Fruit fly (Drosophila melanogaster) whole organism, wandering third instar larva: ENCODE results near the gene CG6693.
A peak's percentile ranks its signal among the peaks of the same experiment; 100 is the strongest.

ENCODE experiments used
- Abd-B ChIP-seq: fragments of >200 bp; optimal IDR thresholded peaks from 2 replicates; lab custom pipeline; 2017; ENCODE audit warnings: missing biosample characterization, missing genetic modification characterization
- CG32264 ChIP-seq: fragments of 200-800 bp; sonication (Bioruptor generic); optimal IDR thresholded peaks from 2 replicates; lab custom pipeline; 2016; ENCODE audit warnings: missing biosample characterization, missing genetic modification characterization
- CG9705 ChIP-seq: fragments of 200-800 bp; sonication (Bioruptor generic); optimal IDR thresholded peaks from 2 replicates; lab custom pipeline; 2018; ENCODE audit warnings: missing biosample characterization, mild to moderate bottlenecking, missing genetic modification characterization
- CrebA ChIP-seq: fragments of 200-800 bp; sonication (Bioruptor generic); optimal IDR thresholded peaks from 2 replicates; lab custom pipeline; 2016; ENCODE audit warnings: missing biosample characterization, mild to moderate bottlenecking, missing genetic modification characterization, borderline replicate concordance
- Dfd ChIP-seq: fragments of >200 bp; optimal IDR thresholded peaks from 2 replicates; lab custom pipeline; 2017; ENCODE audit warnings: missing biosample characterization, missing genetic modification characterization
- Dif ChIP-seq: fragments of 200-275, 200-300 bp; sonication (Bioruptor generic); optimal IDR thresholded peaks from 2 replicates; lab custom pipeline; 2018; ENCODE audit warnings: missing biosample characterization, missing genetic modification characterization; ENCODE audit not compliant: partially characterized antibody
- GATAd ChIP-seq: sonication (Bioruptor generic); optimal IDR thresholded peaks from 2 replicates; lab custom pipeline; 2016; ENCODE audit warnings: missing biosample characterization, missing genetic modification characterization
- HLH106 ChIP-seq: fragments of 200-800 bp; optimal IDR thresholded peaks from 3 replicates; lab custom pipeline; 2019; ENCODE audit warnings: missing biosample characterization, mild to moderate bottlenecking, missing genetic modification characterization, moderate library complexity
- Hnf4 ChIP-seq: fragments of 200-800 bp; sonication (Bioruptor generic); optimal IDR thresholded peaks from 2 replicates; lab custom pipeline; 2016; ENCODE audit warnings: missing biosample characterization, mild to moderate bottlenecking, missing genetic modification characterization
- Hr78 ChIP-seq: fragments of >200 bp; optimal IDR thresholded peaks from 2 replicates; lab custom pipeline; 2017; ENCODE audit warnings: missing biosample characterization, missing genetic modification characterization
- Hr83 ChIP-seq: fragments of 200-300 bp; sonication (Bioruptor generic); optimal IDR thresholded peaks from 2 replicates; lab custom pipeline; 2016; ENCODE audit warnings: missing biosample characterization, mild to moderate bottlenecking, missing genetic modification characterization, moderate library complexity; ENCODE audit not compliant: poor library complexity, severe bottlenecking
- Jra ChIP-seq: sonication (Bioruptor generic); optimal IDR thresholded peaks from 2 replicates; lab custom pipeline; 2016; ENCODE audit warnings: missing biosample characterization, missing genetic modification characterization
- Mio ChIP-seq: sonication (Bioruptor generic); optimal IDR thresholded peaks from 2 replicates; lab custom pipeline; 2016; ENCODE audit warnings: missing biosample characterization, missing genetic modification characterization
- Myc ChIP-seq: fragments of >200 bp; optimal IDR thresholded peaks from 2 replicates; lab custom pipeline; 2017
- N ChIP-seq: fragments of >200 bp; optimal IDR thresholded peaks from 2 replicates; lab custom pipeline; 2018; ENCODE audit warnings: missing biosample characterization, missing external identifiers, missing genetic modification characterization
- OdsH ChIP-seq: fragments of 200-800 bp; sonication (Bioruptor generic); optimal IDR thresholded peaks from 2 replicates; lab custom pipeline; 2016; ENCODE audit warnings: missing biosample characterization, mild to moderate bottlenecking, missing genetic modification characterization
- Rel ChIP-seq, 2 experiments: fragments of 200-800 bp; sonication (Bioruptor generic) in 1 of 2; optimal IDR thresholded peaks; 2 replicates in 1 of 2; 3 replicates in 1 of 2; lab custom pipeline; 2016 to 2019; ENCODE audit warnings: mild to moderate bottlenecking in 2 of 2, missing biosample characterization in 2 of 2, missing genetic modification characterization in 2 of 2, moderate library complexity in 1 of 2
- Sp1 ChIP-seq: fragments of 200-800 bp; sonication (Bioruptor generic); optimal IDR thresholded peaks from 3 replicates; lab custom pipeline; 2019; ENCODE audit warnings: missing biosample characterization, mild to moderate bottlenecking, missing genetic modification characterization, moderate library complexity
- Vsx2 ChIP-seq: fragments of 200-300, 225-300 bp; sonication (Bioruptor generic); optimal IDR thresholded peaks from 2 replicates; lab custom pipeline; 2018; ENCODE audit warnings: missing biosample characterization, missing genetic modification characterization; ENCODE audit not compliant: partially characterized antibody
- br ChIP-seq: fragments of 200-800 bp; sonication (Bioruptor generic); optimal IDR thresholded peaks from 2 replicates; lab custom pipeline; 2016; ENCODE audit warnings: missing biosample characterization, missing genetic modification characterization
- brk ChIP-seq: fragments of 200-800 bp; sonication (Bioruptor generic); optimal IDR thresholded peaks from 2 replicates; lab custom pipeline; 2016; ENCODE audit warnings: missing biosample characterization, mild to moderate bottlenecking, missing genetic modification characterization
- dl ChIP-seq, 2 experiments: fragments of 175-275, 200-275 bp in 1 of 2; fragments of 200-275 bp in 1 of 2; sonication (Bioruptor generic); optimal IDR thresholded peaks; lab custom pipeline; 2018; ENCODE audit warnings: mild to moderate bottlenecking in 2 of 2, missing biosample characterization in 2 of 2, missing genetic modification characterization in 2 of 2, moderate library complexity in 2 of 2; ENCODE audit not compliant: partially characterized antibody in 2 of 2, insufficient read depth in 1 of 2
- dmrt93B ChIP-seq: fragments of 200-800 bp; sonication (Bioruptor generic); optimal IDR thresholded peaks from 2 replicates; lab custom pipeline; 2018; ENCODE audit warnings: missing biosample characterization, mild to moderate bottlenecking, missing genetic modification characterization
- dsf ChIP-seq: sonication (Bioruptor generic); optimal IDR thresholded peaks from 2 replicates; lab custom pipeline; 2016; ENCODE audit warnings: missing biosample characterization, missing genetic modification characterization, borderline replicate concordance
- ey ChIP-seq: fragments of 200-800 bp; sonication (Bioruptor generic); optimal IDR thresholded peaks from 2 replicates; lab custom pipeline; 2016; ENCODE audit warnings: missing biosample characterization, missing genetic modification characterization
- foxo ChIP-seq, 2 experiments: fragments of 200-800 bp; sonication (Bioruptor generic); optimal IDR thresholded peaks; 2 replicates in 1 of 2; 3 replicates in 1 of 2; lab custom pipeline; 2016 to 2017; ENCODE audit warnings: missing biosample characterization in 2 of 2, missing genetic modification characterization in 2 of 2
- fru ChIP-seq: fragments of 200-800 bp; sonication (Bioruptor generic); optimal IDR thresholded peaks from 3 replicates; lab custom pipeline; 2016; ENCODE audit warnings: missing biosample characterization, mild to moderate bottlenecking, missing genetic modification characterization
- h ChIP-seq: fragments of 200-800 bp; sonication (Bioruptor generic); optimal IDR thresholded peaks from 3 replicates; lab custom pipeline; 2016; ENCODE audit warnings: missing biosample characterization, mild to moderate bottlenecking, missing genetic modification characterization
- jim ChIP-seq: fragments of 175-275, 200-325 bp; sonication (Bioruptor generic); optimal IDR thresholded peaks from 2 replicates; lab custom pipeline; 2016; ENCODE audit warnings: missing biosample characterization, mild to moderate bottlenecking, missing genetic modification characterization
- lola ChIP-seq: fragments of >200 bp; optimal IDR thresholded peaks from 2 replicates; lab custom pipeline; 2017; ENCODE audit warnings: missing biosample characterization, missing genetic modification characterization
- pan ChIP-seq: fragments of >200 bp; optimal IDR thresholded peaks from 2 replicates; lab custom pipeline; 2017
- psq ChIP-seq: fragments of 200-800 bp; sonication (Bioruptor generic); optimal IDR thresholded peaks from 3 replicates; lab custom pipeline; 2017; ENCODE audit warnings: missing biosample characterization, mild to moderate bottlenecking, missing genetic modification characterization, moderate library complexity
- rgr ChIP-seq: fragments of 200-800 bp; sonication (Bioruptor generic); optimal IDR thresholded peaks from 3 replicates; lab custom pipeline; 2016; ENCODE audit warnings: missing biosample characterization, mild to moderate bottlenecking, missing genetic modification characterization
- sage ChIP-seq: fragments of 200-800 bp; sonication (Bioruptor generic); optimal IDR thresholded peaks from 2 replicates; lab custom pipeline; 2016; ENCODE audit warnings: missing biosample characterization, mild to moderate bottlenecking, missing genetic modification characterization
- sv ChIP-seq: fragments of 200-800 bp; sonication (Bioruptor generic); optimal IDR thresholded peaks from 3 replicates; lab custom pipeline; 2016; ENCODE audit warnings: missing biosample characterization, missing genetic modification characterization
- tai ChIP-seq: sonication (Bioruptor generic); optimal IDR thresholded peaks from 2 replicates; lab custom pipeline; 2016; ENCODE audit warnings: missing biosample characterization, missing genetic modification characterization
- usp ChIP-seq: fragments of >200 bp; optimal IDR thresholded peaks from 2 replicates; lab custom pipeline; 2017; ENCODE audit warnings: missing biosample characterization, missing genetic modification characterization
- woc ChIP-seq: sonication (Bioruptor generic); optimal IDR thresholded peaks from 2 replicates; lab custom pipeline; 2016; ENCODE audit warnings: missing biosample characterization, mild to moderate bottlenecking, missing genetic modification characterization

The CG6693 gene

dm6 chr3R:11200042-11200884 lies 21.2 kb downstream of the CG6693 start:
- no peak for TF ChIP-seq usp (GFP tag; lab: Kevin White, UChicago)
- TF ChIP-seq Sp1 (GFP tag; lab: Kevin White, UChicago) = no peak
- TF ChIP-seq psq = no peak
- TF ChIP-seq br (GFP tag; lab: Kevin White, UChicago) = no peak
- no peak for TF ChIP-seq Vsx2
- peak; percentile 21 for TF ChIP-seq Hr83 (GFP tag; lab: Kevin White, UChicago)
- TF ChIP-seq ey (GFP tag; lab: Kevin White, UChicago) = no peak
- TF ChIP-seq Mio (GFP tag; lab: Kevin White, UChicago) = no peak
- no peak for TF ChIP-seq Hnf4 (GFP tag; lab: Kevin White, UChicago)
- TF ChIP-seq CG32264 (GFP tag; lab: Kevin White, UChicago) = no peak
- TF ChIP-seq CG9705 (GFP tag; lab: Kevin White, UChicago) = no peak
- TF ChIP-seq Jra (GFP tag; lab: Kevin White, UChicago) = no peak
- TF ChIP-seq woc (GFP tag; lab: Kevin White, UChicago) = no peak
- no peak for TF ChIP-seq tai
- TF ChIP-seq rgr = no peak
- peak; percentile 83 for TF ChIP-seq Dif (GFP tag; lab: Kevin White, UChicago)
- no peak for TF ChIP-seq h
- peak; percentile 48 to 81 for TF ChIP-seq dl (GFP tag; optimal IDR thresholded peaks at IDR 0.05; lab: Kevin White, UChicago; ENCODE audit: insufficient read depth in 1 of 2, partially characterized antibody in 2 of 2)
- no peak for TF ChIP-seq dmrt93B (GFP tag; lab: Kevin White, UChicago)
- no peak for TF ChIP-seq Myc (lab: Kevin White, UChicago)
- TF ChIP-seq CrebA (GFP tag; lab: Kevin White, UChicago) = no peak

dm6 chr3R:11199227-11199835 lies 22.1 kb downstream of the CG6693 start:
- TF ChIP-seq Rel (GFP tag; optimal IDR thresholded peaks at IDR 0.05; lab: Kevin White, UChicago) = no peak
- peak; percentile 47 for TF ChIP-seq Rel (tag; optimal IDR thresholded peaks at IDR 0.05; lab: Kevin White, UChicago)
- TF ChIP-seq h = peak; percentile 36
- no peak for TF ChIP-seq psq

dm6 chr3R:11198062-11198472 lies 23.4 kb downstream of the CG6693 start:
- TF ChIP-seq usp (GFP tag; lab: Kevin White, UChicago) (no peak), dl (GFP tag; optimal IDR thresholded peaks at IDR 0.05; lab: Kevin White, UChicago; ENCODE audit: insufficient read depth in 1 of 2, partially characterized antibody in 2 of 2) (peak; percentile 12 to 53), lola (no peak), N (no peak), brk (GFP tag; lab: Kevin White, UChicago) (no peak), tai (no peak), pan (no peak), Sp1 (GFP tag; lab: Kevin White, UChicago) (no peak), fru (GFP tag; lab: Kevin White, UChicago) (no peak), Dfd (GFP tag; lab: Kevin White, UChicago) (no peak), ey (GFP tag; lab: Kevin White, UChicago) (no peak), Rel (GFP tag; optimal IDR thresholded peaks at IDR 0.05; lab: Kevin White, UChicago) (no peak), Rel (tag; optimal IDR thresholded peaks at IDR 0.05; lab: Kevin White, UChicago) (peak; percentile 75), rgr (peak; percentile 21), h (peak; percentile 29), Dif (GFP tag; lab: Kevin White, UChicago) (peak; percentile 19), CG9705 (GFP tag; lab: Kevin White, UChicago) (no peak), Hnf4 (GFP tag; lab: Kevin White, UChicago) (peak; percentile 5), dsf (no peak), woc (GFP tag; lab: Kevin White, UChicago) (peak; percentile 79), Hr78 (no peak), br (GFP tag; lab: Kevin White, UChicago) (peak; percentile 38), foxo (GFP tag; optimal IDR thresholded peaks at IDR 0.05; lab: Kevin White, UChicago) (peak in 1 of 2 experiments; percentile 9), Myc (lab: Kevin White, UChicago) (no peak), CrebA (GFP tag; lab: Kevin White, UChicago) (peak; percentile 84), Vsx2 (peak; percentile 8), Mio (GFP tag; lab: Kevin White, UChicago) (no peak), OdsH (GFP tag; lab: Kevin White, UChicago) (no peak), Jra (GFP tag; lab: Kevin White, UChicago) (no peak), Abd-B (GFP tag; lab: Kevin White, UChicago) (no peak), CG32264 (GFP tag; lab: Kevin White, UChicago) (no peak), HLH106 (peak; percentile 21), sage (GFP tag; lab: Kevin White, UChicago) (no peak), dmrt93B (GFP tag; lab: Kevin White, UChicago) (no peak), GATAd (GFP tag; lab: Kevin White, UChicago) (no peak), psq (peak; percentile 48), jim (GFP tag; lab: Kevin White, UChicago) (no peak), Hr83 (GFP tag; lab: Kevin White, UChicago) (no peak), sv (GFP tag; lab: Kevin White, UChicago) (no peak)
